Fruit fly (Drosophila melanogaster) whole organism, embryonic: ENCODE data around the gene CG31178.
A peak's percentile ranks its signal among the peaks of the same experiment; 100 is the strongest.

Experiments
- Atf3 ChIP-seq: fragments of 200-800 bp; sonication (Bioruptor generic); optimal IDR thresholded peaks from 3 replicates; lab custom pipeline; 2016; ENCODE audit warnings: missing biosample characterization, missing genetic modification characterization
- CG10274 ChIP-seq: fragments of 200-800 bp; sonication (Bioruptor generic); optimal IDR thresholded peaks from 3 replicates; lab custom pipeline; 2017; ENCODE audit warnings: missing biosample characterization, mild to moderate bottlenecking, missing genetic modification characterization
- CG11093 ChIP-seq: fragments of 200-800 bp; sonication (Bioruptor generic); IDR thresholded peaks from 3 replicates; pipeline ENCODE4 v1.3.6; 2022; ENCODE audit warnings: missing biosample characterization, missing genetic modification characterization
- CG11504 ChIP-seq: fragments of 200-800 bp; sonication (Bioruptor generic); optimal IDR thresholded peaks from 3 replicates; lab custom pipeline; 2019; ENCODE audit warnings: missing biosample characterization, mild to moderate bottlenecking, missing genetic modification characterization, moderate library complexity
- CG12071 ChIP-seq: fragments of 200-800 bp; sonication (Bioruptor generic); optimal IDR thresholded peaks from 3 replicates; lab custom pipeline; 2018; ENCODE audit warnings: missing biosample characterization, mild to moderate bottlenecking, missing genetic modification characterization
- CG13624 ChIP-seq: fragments of 200-800 bp; sonication (Bioruptor generic); optimal IDR thresholded peaks from 2 replicates; lab custom pipeline; 2016; ENCODE audit warnings: missing biosample characterization, missing genetic modification characterization
- CG14441 ChIP-seq: fragments of 200-800 bp; sonication (Bioruptor generic); IDR thresholded peaks from 2 replicates; pipeline ENCODE4 v1.3.6; 2022; ENCODE audit warnings: missing biosample characterization, missing genetic modification characterization
- CG1602 ChIP-seq: fragments of 200-800 bp; sonication (Bioruptor generic); optimal IDR thresholded peaks from 3 replicates; lab custom pipeline; 2016; ENCODE audit warnings: missing biosample characterization, missing genetic modification characterization
- CG17829 ChIP-seq: fragments of 200-800 bp; optimal IDR thresholded peaks from 2 replicates; lab custom pipeline; 2019; ENCODE audit warnings: missing biosample characterization, mild to moderate bottlenecking, missing genetic modification characterization, moderate library complexity
- CG18011 ChIP-seq: fragments of 200-800 bp; sonication (Bioruptor generic); optimal IDR thresholded peaks from 2 replicates; lab custom pipeline; 2017; ENCODE audit warnings: missing biosample characterization, missing genetic modification characterization, mild to moderate bottlenecking, moderate library complexity, missing genotype
- CG18262 ChIP-seq: fragments of 200-800 bp; optimal IDR thresholded peaks from 3 replicates; lab custom pipeline; 2019; ENCODE audit warnings: missing biosample characterization, mild to moderate bottlenecking, missing genetic modification characterization, moderate library complexity
- CG18476 ChIP-seq: fragments of 200-800 bp; sonication (Bioruptor generic); optimal IDR thresholded peaks from 2 replicates; lab custom pipeline; 2016; ENCODE audit warnings: missing biosample characterization, mild to moderate bottlenecking, missing genetic modification characterization
- CG32532 ChIP-seq: fragments of 200-800 bp; sonication (Bioruptor generic); IDR thresholded peaks from 2 replicates; pipeline ENCODE4 v1.3.6; 2022; ENCODE audit warnings: missing biosample characterization, missing genetic modification characterization
- CG32772 ChIP-seq: fragments of 200-800 bp; sonication (Bioruptor generic); IDR thresholded peaks from 2 replicates; pipeline ENCODE4 v1.3.6; 2022; ENCODE audit warnings: missing biosample characterization, missing genetic modification characterization
- CG4820 ChIP-seq: fragments of 200-800 bp; sonication (Bioruptor generic); optimal IDR thresholded peaks from 3 replicates; lab custom pipeline; 2016; ENCODE audit warnings: missing biosample characterization, missing genetic modification characterization
- CG5180 ChIP-seq: fragments of 200-800 bp; sonication (Bioruptor generic); optimal IDR thresholded peaks from 3 replicates; lab custom pipeline; 2017; ENCODE audit warnings: missing biosample characterization, missing genetic modification characterization, mild to moderate bottlenecking, moderate library complexity, missing genetic modification reagents
- CG6791 ChIP-seq: fragments of 200-800 bp; sonication (Bioruptor generic); IDR thresholded peaks from 3 replicates; pipeline ENCODE4 v1.3.6; 2022; ENCODE audit warnings: missing biosample characterization, missing genetic modification characterization; ENCODE audit not compliant: partially characterized antibody
- CG8281 ChIP-seq: fragments of 200-800 bp; sonication (Bioruptor generic); optimal IDR thresholded peaks from 2 replicates; lab custom pipeline; 2018; ENCODE audit warnings: missing biosample characterization, mild to moderate bottlenecking, missing genetic modification characterization, moderate library complexity
- CG8765 ChIP-seq: fragments of 200-800 bp; sonication (Bioruptor generic); IDR thresholded peaks from 2 replicates; pipeline ENCODE4 v1.3.6; 2022; ENCODE audit warnings: missing biosample characterization, missing genetic modification characterization
- CG8924 ChIP-seq: fragments of 200-800 bp; optimal IDR thresholded peaks from 3 replicates; lab custom pipeline; 2019; ENCODE audit warnings: missing biosample characterization, mild to moderate bottlenecking, missing genetic modification characterization, moderate library complexity
- Dek ChIP-seq: fragments of 200-800 bp; sonication (Bioruptor generic); optimal IDR thresholded peaks from 3 replicates; lab custom pipeline; 2019; ENCODE audit warnings: missing biosample characterization, mild to moderate bottlenecking, missing genetic modification characterization, moderate library complexity
- Elba2 ChIP-seq: fragments of 200-800 bp; sonication (Bioruptor generic); optimal IDR thresholded peaks from 3 replicates; lab custom pipeline; 2016; ENCODE audit warnings: missing biosample characterization, missing genetic modification characterization
- Jarid2 ChIP-seq: fragments of 200-800 bp; sonication (Bioruptor generic); optimal IDR thresholded peaks from 3 replicates; lab custom pipeline; 2017; ENCODE audit warnings: mild to moderate bottlenecking, missing biosample characterization, missing genetic modification reagents, missing genetic modification characterization
- Med ChIP-seq: fragments of 200-800 bp; sonication (Bioruptor generic); peaks from one replicate; lab custom pipeline; 2016; ENCODE audit warnings: missing biosample characterization, missing genetic modification characterization, mild to moderate bottlenecking, inconsistent platforms, moderate library complexity
- NfI ChIP-seq: fragments of 200-800 bp; sonication (Bioruptor generic); optimal IDR thresholded peaks from 3 replicates; lab custom pipeline; 2018; ENCODE audit warnings: missing biosample characterization, mild to moderate bottlenecking, missing genetic modification characterization, moderate library complexity
- ab ChIP-seq: fragments of 200-800 bp; sonication (Bioruptor generic); optimal IDR thresholded peaks from 2 replicates; lab custom pipeline; 2016; ENCODE audit warnings: missing biosample characterization, missing genetic modification characterization
- cad ChIP-seq: fragments of >200 bp; optimal IDR thresholded peaks from 2 replicates; lab custom pipeline; 2017; ENCODE audit warnings: missing biosample characterization, missing genetic modification characterization
- crol ChIP-seq: fragments of 200-800 bp; sonication (Bioruptor generic); IDR thresholded peaks from 2 replicates; pipeline ENCODE4 v1.3.6; 2022; ENCODE audit warnings: missing biosample characterization, missing genetic modification characterization
- ewg ChIP-seq: fragments of 200-800 bp; sonication (Bioruptor generic); optimal IDR thresholded peaks from 3 replicates; lab custom pipeline; 2017; ENCODE audit warnings: mild to moderate bottlenecking, missing biosample characterization, missing genetic modification reagents, missing genetic modification characterization
- kay ChIP-seq: fragments of 200-800 bp; sonication (Bioruptor generic); optimal IDR thresholded peaks from 2 replicates; lab custom pipeline; 2016; ENCODE audit warnings: missing biosample characterization, missing genetic modification characterization
- klu ChIP-seq: fragments of 200-800 bp; sonication (Bioruptor generic); IDR thresholded peaks from 2 replicates; pipeline ENCODE4 v1.3.6; 2022; ENCODE audit warnings: missing biosample characterization, missing genetic modification characterization
- lab ChIP-seq: fragments of 200-800 bp; sonication (Bioruptor generic); optimal IDR thresholded peaks from 3 replicates; lab custom pipeline; 2017; ENCODE audit warnings: missing biosample characterization, missing genetic modification characterization, mild to moderate bottlenecking, moderate library complexity, missing genetic modification reagents
- nau ChIP-seq: fragments of 200-800 bp; sonication (Bioruptor generic); optimal IDR thresholded peaks from 3 replicates; lab custom pipeline; 2017; ENCODE audit warnings: missing biosample characterization, mild to moderate bottlenecking, missing genetic modification characterization, missing genetic modification reagents
- p53 ChIP-seq: fragments of 200-800 bp; sonication (Bioruptor generic); optimal IDR thresholded peaks from 2 replicates; lab custom pipeline; 2016; ENCODE audit warnings: missing biosample characterization, missing genetic modification characterization
- phol ChIP-seq: fragments of 200-800 bp; sonication (Bioruptor generic); optimal IDR thresholded peaks from 3 replicates; lab custom pipeline; 2018; ENCODE audit warnings: missing biosample characterization, mild to moderate bottlenecking, missing genetic modification characterization, moderate library complexity
- pum ChIP-seq: fragments of 200-800 bp; sonication (Bioruptor generic); optimal IDR thresholded peaks from 2 replicates; lab custom pipeline; 2016; ENCODE audit warnings: missing biosample characterization, missing genetic modification characterization
- tap ChIP-seq: fragments of 200-800 bp; optimal IDR thresholded peaks from 3 replicates; lab custom pipeline; 2019; ENCODE audit warnings: missing biosample characterization, mild to moderate bottlenecking, missing genetic modification characterization, moderate library complexity
- twi ChIP-seq: fragments of 200-800 bp; optimal IDR thresholded peaks from 2 replicates; lab custom pipeline; 2019; ENCODE audit warnings: missing biosample characterization, mild to moderate bottlenecking, missing genetic modification characterization, moderate library complexity
- vfl ChIP-seq: fragments of 200-800 bp; sonication (Bioruptor generic); optimal IDR thresholded peaks from 2 replicates; lab custom pipeline; 2016; ENCODE audit warnings: missing biosample characterization, missing genetic modification characterization
- yki ChIP-seq: fragments of >200 bp; optimal IDR thresholded peaks from 3 replicates; lab custom pipeline; 2018
- z ChIP-seq: fragments of 200-800 bp; sonication (Bioruptor generic); IDR thresholded peaks from 3 replicates; pipeline ENCODE4 v1.3.6; 2022; ENCODE audit warnings: missing biosample characterization, missing genetic modification characterization
- zfh2 ChIP-seq: fragments of 200-800 bp; sonication (Bioruptor generic); optimal IDR thresholded peaks from 2 replicates; lab custom pipeline; 2016; ENCODE audit warnings: missing biosample characterization, missing genetic modification characterization

The CG31178 gene

dm6 chr3R:21888696-21889602, 15.4 kb downstream of the CG31178 start, which contains the start of gene CG43844 (continued):
- TF ChIP-seq NfI (GFP tag; lab: Kevin White, UChicago) (no peak), CG11093 (GFP tag; lab: Robert Waterston, UW) (no peak), CG17829 (tag; lab: Kevin White, UChicago) (no peak), Dek (no peak), Med (GFP tag; lab: Kevin White, UChicago) (peak; percentile 58), ewg (GFP tag; lab: Kevin White, UChicago) (no peak), klu (no peak), kay (GFP tag; lab: Kevin White, UChicago) (peak; percentile 44), CG18262 (no peak), CG12071 (no peak), nau (GFP tag; lab: Kevin White, UChicago) (no peak), CG18011 (GFP tag; lab: Kevin White, UChicago) (no peak), CG32772 (GFP tag; lab: Robert Waterston, UW) (no peak), CG6791 (peak; percentile 70; the same call in 2 of the 3 replicates), yki (lab: Kevin White, UChicago) (no peak), CG18476 (GFP tag; lab: Kevin White, UChicago) (no peak), CG11504 (tag; lab: Kevin White, UChicago) (peak; percentile 20), Jarid2 (GFP tag; lab: Kevin White, UChicago) (no peak), CG1602 (GFP tag; lab: Kevin White, UChicago) (no peak), CG8281 (no peak), crol (GFP tag; lab: Robert Waterston, UW) (no peak), p53 (GFP tag; lab: Kevin White, UChicago) (no peak), Atf3 (no peak), CG10274 (GFP tag; lab: Kevin White, UChicago) (peak; percentile 90), vfl (GFP tag; lab: Kevin White, UChicago) (no peak), CG4820 (no peak), CG8924 (tag; lab: Kevin White, UChicago) (no peak), tap (tag; lab: Kevin White, UChicago) (no peak), cad (GFP tag; lab: Kevin White, UChicago) (no peak), Elba2 (GFP tag; lab: Kevin White, UChicago) (no peak), zfh2 (GFP tag; lab: Kevin White, UChicago) (no peak), lab (GFP tag; lab: Kevin White, UChicago) (peak; percentile 14), ab (GFP tag; lab: Kevin White, UChicago) (no peak), CG5180 (GFP tag; lab: Kevin White, UChicago) (no peak), z (GFP tag; lab: Robert Waterston, UW) (no peak), CG14441 (no peak), CG8765 (GFP tag; lab: Robert Waterston, UW) (no peak), CG13624 (no peak), phol (tag; lab: Kevin White, UChicago) (no peak), twi (no peak), pum (GFP tag; lab: Kevin White, UChicago) (no peak), CG32532 (GFP tag; lab: Robert Waterston, UW) (0 out of 2 replicates have a peak, but pooled peaks have one; percentile 4)
